Fruit fly (Drosophila melanogaster) S2 (cell line): Measurements from ENCODE around the gene CG3961.

Source experiments
- CG8478 ChIP-seq: fragments of >200 bp; optimal IDR thresholded peaks from 2 replicates; lab custom pipeline; 2018
- CTCF ChIP-seq, 2 experiments: fragments of >200 bp; optimal IDR thresholded peaks; 2 replicates each; lab custom pipeline; 2018

Gene CG3961

dm6 chr3L:18853439-18853838 is 36.8 kb downstream of the CG3961 start:
- TF ChIP-seq CTCF (optimal IDR thresholded peaks at IDR 0.05; lab: Kevin White, UChicago) (no peak), CG8478 (no peak)

dm6 chr3L:18852223-18852622 is 38.1 kb downstream of the CG3961 start:
- TF ChIP-seq CG8478 (no peak), CTCF (optimal IDR thresholded peaks at IDR 0.05; lab: Kevin White, UChicago) (no peak)

- TF ChIP-seq CG8478 (no peak), CTCF (optimal IDR thresholded peaks at IDR 0.05; lab: Kevin White, UChicago) (peak; percentile 93 to 98)
Measured at dm6 chr3L:18848436-18848835, 41.8 kb downstream of the CG3961 start.

- TF ChIP-seq CTCF (optimal IDR thresholded peaks at IDR 0.05; lab: Kevin White, UChicago) (no peak), CG8478 (no peak)
Measured at dm6 chr3L:18846272-18846741, 44.0 kb downstream of the CG3961 start.

dm6 chr3L:18846233-18846271 is 44.2 kb downstream of the CG3961 start, which contains the start of gene Indy:
TSS of gene Indy (minus strand) at chr3L:18846267.
- TF ChIP-seq CTCF (optimal IDR thresholded peaks at IDR 0.05; lab: Kevin White, UChicago): no peak
- no peak for TF ChIP-seq CG8478

dm6 chr3L:18845833-18846232 is 44.5 kb downstream of the CG3961 start:
- TF ChIP-seq CG8478 (no peak), CTCF (optimal IDR thresholded peaks at IDR 0.05; lab: Kevin White, UChicago) (no peak)

dm6 chr3L:18842236-18842635 is 48.0 kb downstream of the CG3961 start:
- TF ChIP-seq CG8478 (no peak), CTCF (optimal IDR thresholded peaks at IDR 0.05; lab: Kevin White, UChicago) (peak; percentile 53 to 61)

dm6 chr3L:18841269-18841668 is 49.0 kb downstream of the CG3961 start:
- TF ChIP-seq CG8478 (no peak), CTCF (optimal IDR thresholded peaks at IDR 0.05; lab: Kevin White, UChicago) (peak in 1 of 2 experiments; percentile 46)

- TF ChIP-seq CTCF (optimal IDR thresholded peaks at IDR 0.05; lab: Kevin White, UChicago) (no peak), CG8478 (no peak)
Measured at dm6 chr3L:18840370-18841007, 49.8 kb downstream of the CG3961 start.

- TF ChIP-seq CTCF (optimal IDR thresholded peaks at IDR 0.05; lab: Kevin White, UChicago) (no peak), CG8478 (no peak)
Measured at dm6 chr3L:18839996-18840369, 50.3 kb downstream of the CG3961 start.

dm6 chr3L:18837707-18838244 is 52.5 kb downstream of the CG3961 start:
- no peak for TF ChIP-seq CTCF (optimal IDR thresholded peaks at IDR 0.05; lab: Kevin White, UChicago)
- TF ChIP-seq CG8478: no peak

- no peak for TF ChIP-seq CTCF (optimal IDR thresholded peaks at IDR 0.05; lab: Kevin White, UChicago)
- TF ChIP-seq CG8478: no peak
Measured at dm6 chr3L:18836658-18837057, 53.6 kb downstream of the CG3961 start.

- TF ChIP-seq CG8478 (no peak), CTCF (optimal IDR thresholded peaks at IDR 0.05; lab: Kevin White, UChicago) (no peak)
Measured at dm6 chr3L:18834924-18835323, 55.4 kb downstream of the CG3961 start.

- TF ChIP-seq CG8478: no peak
- TF ChIP-seq CTCF (optimal IDR thresholded peaks at IDR 0.05; lab: Kevin White, UChicago): no peak
Measured at dm6 chr3L:18833234-18833633, 57.0 kb downstream of the CG3961 start.

- no peak for TF ChIP-seq CTCF (optimal IDR thresholded peaks at IDR 0.05; lab: Kevin White, UChicago)
- TF ChIP-seq CG8478: no peak
Measured at dm6 chr3L:18832708-18833107, 57.6 kb downstream of the CG3961 start.

- TF ChIP-seq CTCF (optimal IDR thresholded peaks at IDR 0.05; lab: Kevin White, UChicago) (no peak), CG8478 (no peak)
Measured at dm6 chr3L:18832195-18832594, 58.1 kb downstream of the CG3961 start.

- peak in 1 of 2 experiments; percentile 53 for TF ChIP-seq CTCF (optimal IDR thresholded peaks at IDR 0.05; lab: Kevin White, UChicago)
- TF ChIP-seq CG8478: no peak
Measured at dm6 chr3L:18828318-18828717, 62.0 kb downstream of the CG3961 start.
